Fruit fly (Drosophila melanogaster) whole organism, embryonic: Measurements from ENCODE around the gene Nadsyn.

Experiments
- CG13287 ChIP-seq: fragments of 200-800 bp; sonication (Bioruptor generic); IDR thresholded peaks from 2 replicates; pipeline ENCODE4 v1.3.6; 2022; ENCODE audit warnings: missing biosample characterization, missing genetic modification characterization; ENCODE audit not compliant: partially characterized antibody
- CG13894 ChIP-seq: fragments of 200-800 bp; sonication (Bioruptor generic); optimal IDR thresholded peaks from 3 replicates; lab custom pipeline; 2018; ENCODE audit warnings: missing biosample characterization, mild to moderate bottlenecking, missing genetic modification characterization, moderate library complexity
- CG15514 ChIP-seq: fragments of 200-800 bp; sonication (Bioruptor generic); optimal IDR thresholded peaks from 3 replicates; lab custom pipeline; 2017; ENCODE audit warnings: missing biosample characterization, missing genetic modification characterization, mild to moderate bottlenecking, moderate library complexity, missing genetic modification reagents
- CG16813 ChIP-seq: fragments of 200-800 bp; sonication (Bioruptor generic); IDR thresholded peaks from 3 replicates; pipeline ENCODE4 v1.3.6; 2022; ENCODE audit warnings: missing biosample characterization, missing genetic modification characterization; ENCODE audit not compliant: partially characterized antibody
- CG1792 ChIP-seq: fragments of 200-800 bp; sonication (Bioruptor generic); optimal IDR thresholded peaks from 2 replicates; lab custom pipeline; 2016; ENCODE audit warnings: missing biosample characterization, missing genetic modification characterization
- CG18011 ChIP-seq: fragments of 200-800 bp; sonication (Bioruptor generic); optimal IDR thresholded peaks from 2 replicates; lab custom pipeline; 2017; ENCODE audit warnings: missing biosample characterization, missing genetic modification characterization, mild to moderate bottlenecking, moderate library complexity, missing genotype
- CG2129 ChIP-seq: fragments of 200-800 bp; sonication (Bioruptor generic); IDR thresholded peaks from 2 replicates; pipeline ENCODE4 v1.3.6; 2022; ENCODE audit warnings: missing biosample characterization, missing genetic modification characterization; ENCODE audit not compliant: partially characterized antibody
- CG30020 ChIP-seq: fragments of 200-800 bp; optimal IDR thresholded peaks from 2 replicates; lab custom pipeline; 2019; ENCODE audit warnings: missing biosample characterization, mild to moderate bottlenecking, missing genetic modification characterization, moderate library complexity
- CG6791 ChIP-seq: fragments of 200-800 bp; sonication (Bioruptor generic); IDR thresholded peaks from 3 replicates; pipeline ENCODE4 v1.3.6; 2022; ENCODE audit warnings: missing biosample characterization, missing genetic modification characterization; ENCODE audit not compliant: partially characterized antibody
- CG6813 ChIP-seq: fragments of 200-800 bp; sonication (Bioruptor generic); optimal IDR thresholded peaks from 2 replicates; lab custom pipeline; 2017; ENCODE audit warnings: missing biosample characterization, missing genetic modification characterization, mild to moderate bottlenecking, moderate library complexity, missing genetic modification reagents
- CG7928 ChIP-seq: fragments of 200-800 bp; sonication (Bioruptor generic); optimal IDR thresholded peaks from 2 replicates; lab custom pipeline; 2017; ENCODE audit warnings: missing biosample characterization, mild to moderate bottlenecking, missing genetic modification characterization
- CG8089 ChIP-seq: fragments of 200-800 bp; sonication (Bioruptor generic); optimal IDR thresholded peaks from 3 replicates; lab custom pipeline; 2016; ENCODE audit warnings: missing biosample characterization, missing genetic modification characterization
- CG8924 ChIP-seq: fragments of 200-800 bp; optimal IDR thresholded peaks from 3 replicates; lab custom pipeline; 2019; ENCODE audit warnings: missing biosample characterization, mild to moderate bottlenecking, missing genetic modification characterization, moderate library complexity
- CG9215 ChIP-seq: fragments of 200-800 bp; sonication (Bioruptor generic); IDR thresholded peaks from 2 replicates; pipeline ENCODE4 v1.3.6; 2022; ENCODE audit warnings: missing biosample characterization, missing genetic modification characterization
- E2f2 ChIP-seq: fragments of 200-800 bp; sonication (Bioruptor generic); IDR thresholded peaks from 2 replicates; pipeline ENCODE4 v1.3.6; 2022; ENCODE audit warnings: missing biosample characterization, missing genetic modification characterization
- Elba2 ChIP-seq: fragments of 200-800 bp; sonication (Bioruptor generic); optimal IDR thresholded peaks from 3 replicates; lab custom pipeline; 2016; ENCODE audit warnings: missing biosample characterization, missing genetic modification characterization
- HLH3B ChIP-seq: fragments of 200-800 bp; sonication (Bioruptor generic); IDR thresholded peaks from 2 replicates; pipeline ENCODE4 v1.3.6; 2022; ENCODE audit warnings: missing biosample characterization, missing genetic modification characterization
- HLH4C ChIP-seq: fragments of 200-800 bp; sonication (Bioruptor generic); IDR thresholded peaks from 3 replicates; pipeline ENCODE4 v1.3.6; 2022; ENCODE audit warnings: missing biosample characterization, missing genetic modification characterization; ENCODE audit not compliant: partially characterized antibody
- Hr3 ChIP-seq: fragments of 200-800 bp; sonication (Bioruptor generic); optimal IDR thresholded peaks from 3 replicates; lab custom pipeline; 2016; ENCODE audit warnings: missing biosample characterization, missing genetic modification characterization
- Hr78 ChIP-seq, 2 experiments: fragments of 200-800 bp in 1 of 2; fragments of >200 bp in 1 of 2; sonication (Bioruptor generic) in 1 of 2; optimal IDR thresholded peaks; 2 replicates each; lab custom pipeline; 2017 to 2019; ENCODE audit warnings: missing biosample characterization in 2 of 2, missing genetic modification characterization in 2 of 2, mild to moderate bottlenecking in 1 of 2, moderate library complexity in 1 of 2
- MBD-R2 ChIP-seq: fragments of 200-800 bp; sonication (Bioruptor generic); IDR thresholded peaks from 2 replicates; pipeline ENCODE4 v1.3.6; 2022; ENCODE audit warnings: missing biosample characterization, missing genetic modification characterization
- Myb ChIP-seq: fragments of 200-800 bp; sonication (Bioruptor generic); optimal IDR thresholded peaks from 2 replicates; lab custom pipeline; 2016; ENCODE audit warnings: missing biosample characterization, missing genetic modification characterization
- NC2β ChIP-seq: fragments of 200-800 bp; sonication (Bioruptor generic); optimal IDR thresholded peaks from 2 replicates; lab custom pipeline; 2016; ENCODE audit warnings: missing biosample characterization, missing genetic modification characterization
- Scr ChIP-seq: fragments of 200-800 bp; sonication (Bioruptor generic); IDR thresholded peaks from 2 replicates; pipeline ENCODE4 v1.3.6; 2022; ENCODE audit warnings: missing biosample characterization, missing genetic modification characterization; ENCODE audit not compliant: partially characterized antibody
- Sry-δ ChIP-seq: fragments of 200-800 bp; sonication (Bioruptor generic); optimal IDR thresholded peaks from 2 replicates; lab custom pipeline; 2016; ENCODE audit warnings: missing biosample characterization, missing genetic modification characterization
- Tbp ChIP-seq: fragments of >200 bp; optimal IDR thresholded peaks from 2 replicates; lab custom pipeline; 2018; ENCODE audit warnings: missing biosample characterization, missing genetic modification characterization
- Xrp1 ChIP-seq: fragments of 200-800 bp; sonication (Bioruptor generic); IDR thresholded peaks from 2 replicates; pipeline ENCODE4 v1.3.6; 2022; ENCODE audit warnings: missing biosample characterization, missing genetic modification characterization
- ash1 ChIP-seq: fragments of 200-800 bp; sonication (Bioruptor generic); optimal IDR thresholded peaks from 2 replicates; lab custom pipeline; 2018; ENCODE audit warnings: missing biosample characterization, mild to moderate bottlenecking, missing genetic modification characterization
- bcd ChIP-seq: fragments of 200-800 bp; sonication (Bioruptor generic); optimal IDR thresholded peaks from 2 replicates; lab custom pipeline; 2017; ENCODE audit warnings: missing biosample characterization, mild to moderate bottlenecking, missing genetic modification characterization
- br ChIP-seq: fragments of >200 bp; optimal IDR thresholded peaks from 2 replicates; lab custom pipeline; 2017
- bsh ChIP-seq, 2 experiments: fragments of 200-800 bp; sonication (Bioruptor generic); optimal IDR thresholded peaks; 2 replicates each; lab custom pipeline; 2017 to 2018; ENCODE audit warnings: mild to moderate bottlenecking in 2 of 2, missing biosample characterization in 2 of 2, missing genetic modification characterization in 2 of 2, moderate library complexity in 1 of 2
- ci ChIP-seq: fragments of 200-800 bp; sonication (Bioruptor generic); IDR thresholded peaks from 3 replicates; pipeline ENCODE4 v1.3.6; 2022; ENCODE audit warnings: missing biosample characterization, missing genetic modification characterization
- dpn ChIP-seq, 2 experiments: fragments of 200-800 bp; sonication (Bioruptor generic); optimal IDR thresholded peaks; 3 replicates each; lab custom pipeline; 2016; ENCODE audit warnings: missing biosample characterization in 2 of 2, missing genetic modification characterization in 2 of 2
- dysf ChIP-seq: fragments of 200-800 bp; sonication (Bioruptor generic); IDR thresholded peaks from 3 replicates; pipeline ENCODE4 v1.3.6; 2022; ENCODE audit warnings: missing biosample characterization, missing genetic modification characterization
- esg ChIP-seq: fragments of 200-800 bp; sonication (Bioruptor generic); conservative IDR thresholded peaks from 2 replicates; pipeline ENCODE4 v1.3.6; 2022; ENCODE audit warnings: missing biosample characterization, missing genetic modification characterization
- insv ChIP-seq, 2 experiments: fragments of 200-800 bp; sonication (Bioruptor generic); optimal IDR thresholded peaks; 3 replicates each; lab custom pipeline; 2016 to 2018; ENCODE audit warnings: missing biosample characterization in 2 of 2, missing genetic modification characterization in 2 of 2
- kah ChIP-seq: fragments of 200-800 bp; sonication (Bioruptor generic); optimal IDR thresholded peaks from 2 replicates; lab custom pipeline; 2018; ENCODE audit warnings: missing biosample characterization, mild to moderate bottlenecking, missing genetic modification characterization
- ken ChIP-seq: fragments of 200-800 bp; sonication (Bioruptor generic); IDR thresholded peaks from 3 replicates; pipeline ENCODE4 v1.3.6; 2022; ENCODE audit warnings: missing biosample characterization, missing genetic modification characterization
- pnt ChIP-seq: fragments of 200-800 bp; sonication (Bioruptor generic); optimal IDR thresholded peaks from 3 replicates; lab custom pipeline; 2016; ENCODE audit warnings: missing biosample characterization, missing genetic modification characterization
- prd ChIP-seq, 3 experiments: fragments of >200 bp in 2 of 3; fragments of 200-800 bp in 1 of 3; sonication (Bioruptor generic) in 1 of 3; optimal IDR thresholded peaks in 2 of 3; IDR thresholded peaks in 1 of 3; 2 replicates in 2 of 3; 3 replicates in 1 of 3; pipeline versions ENCODE4 v1.3.6 to Lab custom; 2017 to 2022; ENCODE audit warnings: missing biosample characterization in 1 of 3, missing genetic modification characterization in 1 of 3
- salm ChIP-seq: fragments of 200-800 bp; sonication (Bioruptor generic); optimal IDR thresholded peaks from 2 replicates; lab custom pipeline; 2018; ENCODE audit warnings: missing biosample characterization, mild to moderate bottlenecking, missing genetic modification characterization
- shn ChIP-seq: fragments of 200-800 bp; sonication (Bioruptor generic); optimal IDR thresholded peaks from 3 replicates; lab custom pipeline; 2016; ENCODE audit warnings: missing biosample characterization, missing genetic modification characterization
- stwl ChIP-seq: fragments of 200-800 bp; sonication (Bioruptor generic); optimal IDR thresholded peaks from 3 replicates; lab custom pipeline; 2018; ENCODE audit warnings: missing biosample characterization, mild to moderate bottlenecking, missing genetic modification characterization, moderate library complexity
- sug ChIP-seq: fragments of 200-800 bp; optimal IDR thresholded peaks from 2 replicates; lab custom pipeline; 2019; ENCODE audit warnings: missing biosample characterization, mild to moderate bottlenecking, missing genetic modification characterization, moderate library complexity
- tna ChIP-seq: fragments of 200-800 bp; sonication (Bioruptor generic); IDR thresholded peaks from 2 replicates; pipeline ENCODE4 v1.3.6; 2022; ENCODE audit warnings: missing biosample characterization, missing genetic modification characterization; ENCODE audit not compliant: partially characterized antibody
- trem ChIP-seq: fragments of 200-800 bp; optimal IDR thresholded peaks from 3 replicates; lab custom pipeline; 2019; ENCODE audit warnings: missing biosample characterization, mild to moderate bottlenecking, missing genetic modification characterization, moderate library complexity
- unc-4 ChIP-seq: fragments of 200-800 bp; sonication (Bioruptor generic); IDR thresholded peaks from 2 replicates; pipeline ENCODE4 v1.3.6; 2022; ENCODE audit warnings: missing biosample characterization, missing genetic modification characterization; ENCODE audit not compliant: partially characterized antibody
- zen2 ChIP-seq: fragments of 200-800 bp; sonication (Bioruptor generic); IDR thresholded peaks from 3 replicates; pipeline ENCODE4 v1.3.6; 2022; ENCODE audit warnings: missing biosample characterization, missing genetic modification characterization; ENCODE audit not compliant: partially characterized antibody
- zfh2 ChIP-seq: fragments of 200-800 bp; sonication (Bioruptor generic); optimal IDR thresholded peaks from 2 replicates; lab custom pipeline; 2016; ENCODE audit warnings: missing biosample characterization, missing genetic modification characterization

Nadsyn gene

dm6 chrX:13739411-13739888 is 21.4 kb upstream of the Nadsyn start, which contains the start of gene CG11151 (continued):
- TF ChIP-seq CG15514 (GFP tag; lab: Kevin White, UChicago): peak; percentile 91
- peak; percentile 96 for TF ChIP-seq zfh2
- TF ChIP-seq Elba2 (GFP tag; lab: Kevin White, UChicago): peak; percentile 87
- TF ChIP-seq CG18011 (GFP tag; lab: Kevin White, UChicago): peak; percentile 86
- TF ChIP-seq Hr3 (GFP tag; lab: Kevin White, UChicago): peak; percentile 94
- peak; percentile 94 for TF ChIP-seq ken
- TF ChIP-seq dysf: peak; percentile 96
- peak; percentile 97 for TF ChIP-seq Xrp1
- TF ChIP-seq ci (GFP tag; lab: Robert Waterston, UW): peak; percentile 98
- peak; percentile 98 for TF ChIP-seq CG8924
- TF ChIP-seq dpn (GFP tag; optimal IDR thresholded peaks at IDR 0.05; lab: Kevin White, UChicago): peak; percentile 97
- TF ChIP-seq Tbp (GFP tag; lab: Kevin White, UChicago): no peak
- TF ChIP-seq CG2129 (GFP tag; lab: Robert Waterston, UW): no peak
- TF ChIP-seq shn: peak; percentile 98
- peak; percentile 93 for TF ChIP-seq esg
- peak; percentile 96 for TF ChIP-seq NC2β (GFP tag; lab: Kevin White, UChicago)
- TF ChIP-seq CG8089 (GFP tag; lab: Kevin White, UChicago): peak; percentile 96
- TF ChIP-seq salm: peak; percentile 96
- peak; percentile 88 for TF ChIP-seq CG9215 (GFP tag; lab: Robert Waterston, UW)
- TF ChIP-seq CG6813: peak; percentile 97
- TF ChIP-seq trem (tag; lab: Kevin White, UChicago): peak; percentile 94
- peak; percentile 93 for TF ChIP-seq sug (tag; lab: Kevin White, UChicago)
- peak; percentile 94 for TF ChIP-seq CG1792 (GFP tag; lab: Kevin White, UChicago)
- TF ChIP-seq zen2 (GFP tag; lab: Robert Waterston, UW): no peak; the same call in 2 of the 3 replicates
- TF ChIP-seq Hr78 (GFP tag; optimal IDR thresholded peaks at IDR 0.05; lab: Kevin White, UChicago): peak in 1 of 2 experiments; percentile 69
- TF ChIP-seq CG7928 (GFP tag; lab: Kevin White, UChicago): peak; percentile 77
- TF ChIP-seq HLH3B: peak; percentile 95
- no peak for TF ChIP-seq prd (optimal IDR thresholded peaks at IDR 0.05; lab: Kevin White, UChicago)
- TF ChIP-seq prd (GFP tag; IDR thresholded peaks at IDR 0.05; lab: Robert Waterston, UW): peak; percentile 97
- peak; percentile 82 for TF ChIP-seq ash1 (GFP tag; lab: Kevin White, UChicago)
- TF ChIP-seq CG13894 (tag; lab: Kevin White, UChicago): peak; percentile 97
- peak; percentile 40 to 77 for TF ChIP-seq insv (GFP tag; optimal IDR thresholded peaks at IDR 0.05; lab: Kevin White, UChicago)
- peak; percentile 96 for TF ChIP-seq pnt (GFP tag; lab: Kevin White, UChicago)
- TF ChIP-seq bsh (GFP tag; optimal IDR thresholded peaks at IDR 0.05; lab: Kevin White, UChicago): peak; percentile 96 to 98
- TF ChIP-seq, all 482 proteins: peak for 457

dm6 chrX:13737939-13738338 is 19.9 kb upstream of the Nadsyn start, which contains the start of gene CG11134:
Gene CG11134, plus strand, starts transcription at chrX:13737942.
- TF ChIP-seq CG6791 (GFP tag; lab: Robert Waterston, UW): peak; percentile 33; the same call in 1 of the 3 replicates
- TF ChIP-seq tna (GFP tag; lab: Robert Waterston, UW): peak; percentile 58
- TF ChIP-seq MBD-R2 (GFP tag; lab: Robert Waterston, UW): peak; percentile 33
- peak; percentile 60; the same call in 2 of the 3 replicates for TF ChIP-seq HLH4C (GFP tag; lab: Robert Waterston, UW)
- peak; percentile 47; the same call in 1 of the 3 replicates for TF ChIP-seq CG16813
- TF ChIP-seq E2f2 (GFP tag; lab: Robert Waterston, UW): peak; percentile 69
- peak; percentile 18 for TF ChIP-seq sug (tag; lab: Kevin White, UChicago)
- no peak for TF ChIP-seq br (lab: Kevin White, UChicago)
- peak; percentile 51 for TF ChIP-seq Scr (GFP tag; lab: Robert Waterston, UW)
- no peak for TF ChIP-seq CG30020
- no peak for TF ChIP-seq kah (GFP tag; lab: Kevin White, UChicago)
- TF ChIP-seq Sry-δ (GFP tag; lab: Kevin White, UChicago): peak; percentile 33
- TF ChIP-seq Myb (GFP tag; lab: Kevin White, UChicago): peak; percentile 61
- peak; percentile 26 for TF ChIP-seq stwl
- TF ChIP-seq CG13287 (GFP tag; lab: Robert Waterston, UW): peak; percentile 43; the same call in 1 of the 2 replicates
- 0 out of 2 replicates have a peak, but pooled peaks have one; percentile 26 for TF ChIP-seq unc-4
- no peak for TF ChIP-seq bcd (GFP tag; lab: Kevin White, UChicago)
